Worm (Caenorhabditis elegans) whole organism, L4/young adult: ENCODE results near the gene epg-3.

Source experiments
- W03F9.2 ChIP-seq: fragments of 150-350 bp; optimal IDR thresholded peaks from 2 replicates; lab custom pipeline; 2014; ENCODE audit warnings: missing biosample characterization, missing genetic modification characterization
- dao-5 ChIP-seq: sonication (generic microtip); optimal IDR thresholded peaks from 2 replicates; lab custom pipeline; 2016; ENCODE audit warnings: missing genotype, missing genetic modification characterization, moderate library complexity, missing compliant biosample characterization
- him-1 ChIP-seq: sonication (generic microtip); optimal IDR thresholded peaks from 2 replicates; lab custom pipeline; 2016; ENCODE audit warnings: missing genotype, missing genetic modification reagents, missing genetic modification characterization, missing compliant biosample characterization

DNA sequence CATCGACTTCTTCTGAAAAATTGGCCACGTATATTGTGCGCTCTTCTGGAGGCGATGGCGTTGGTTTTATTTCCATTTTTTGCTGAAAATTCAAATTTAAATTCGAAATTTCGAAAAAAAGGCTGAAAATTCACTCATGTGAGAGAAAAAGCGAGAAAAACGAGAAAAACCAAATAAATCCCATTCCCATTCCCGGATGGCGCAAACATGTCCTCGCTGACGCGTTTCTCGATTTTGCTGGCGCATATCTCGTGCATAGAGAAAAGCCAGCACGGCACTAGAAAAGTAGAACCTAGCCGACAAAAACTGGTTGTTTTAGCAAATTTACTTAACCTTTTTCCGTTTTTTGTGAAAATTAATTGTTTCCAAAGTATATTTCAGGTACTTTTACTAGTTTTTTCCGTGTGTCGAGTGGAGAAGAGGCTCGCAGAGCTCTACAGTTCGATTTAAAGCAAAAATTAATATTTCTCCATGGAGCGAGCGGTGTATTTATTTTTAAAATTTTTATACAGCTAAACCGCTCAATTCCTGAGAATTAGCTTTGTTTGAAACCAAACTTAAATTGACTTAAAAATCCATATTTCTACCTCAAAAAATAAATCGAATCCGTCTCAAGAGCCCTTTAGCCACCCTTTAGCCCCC is 2.6 kb upstream of the epg-3 start, which contains the start of gene rbm-7:
- TF ChIP-seq W03F9.2 (tag; lab: Kevin White, UChicago) (peak; percentile 65), him-1 (tag; lab: Kevin White, UChicago) (no peak), dao-5 (tag; lab: Kevin White, UChicago) (no peak)
